Fruit fly (Drosophila melanogaster): Measurements from ENCODE around the gene Takl2.

DNA sequence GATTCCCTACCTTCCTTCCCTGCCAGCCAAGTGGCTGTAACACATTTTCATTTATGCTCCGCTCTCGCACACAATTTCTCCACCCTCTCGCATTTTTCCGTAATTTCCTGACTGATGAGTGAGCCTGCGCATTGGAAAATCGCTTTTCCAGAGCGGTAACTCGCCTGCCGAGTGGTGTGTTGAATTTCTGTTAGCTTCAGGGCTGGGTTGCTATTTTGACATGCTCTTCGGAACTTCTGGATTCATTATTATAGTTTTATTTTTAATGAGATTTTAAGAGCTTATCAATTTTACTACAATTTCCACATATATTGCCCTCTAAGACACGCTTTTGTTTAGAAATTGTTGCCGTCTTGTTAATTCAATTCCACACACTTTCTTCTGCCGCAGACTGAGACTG lies 19.3 kb upstream of the Takl2 start:
- no peak for TF ChIP-seq h (optimal IDR thresholded peaks at IDR 0.05)
- TF ChIP-seq insv (optimal IDR thresholded peaks at IDR 0.05), result no peak

Data from Kc167 (cell line).